Worm (Caenorhabditis elegans) whole organism, late embryonic: ENCODE measurements around the gene nlp-58.

Source experiments
- ceh-22 ChIP-seq: sonication (generic microtip); optimal IDR thresholded peaks from 2 replicates; lab custom pipeline; 2017; ENCODE audit warnings: missing biosample characterization, missing genetic modification characterization
- fkh-10 ChIP-seq: fragments of 150-350 bp; optimal IDR thresholded peaks from 2 replicates; lab custom pipeline; 2014; ENCODE audit warnings: missing biosample characterization, missing genetic modification reagents, missing genetic modification characterization
- pha-4 ChIP-seq: fragments of 150-350 bp; optimal IDR thresholded peaks from 2 replicates; lab custom pipeline; 2018; ENCODE audit warnings: missing biosample characterization, missing genetic modification reagents, missing genetic modification characterization

DNA sequence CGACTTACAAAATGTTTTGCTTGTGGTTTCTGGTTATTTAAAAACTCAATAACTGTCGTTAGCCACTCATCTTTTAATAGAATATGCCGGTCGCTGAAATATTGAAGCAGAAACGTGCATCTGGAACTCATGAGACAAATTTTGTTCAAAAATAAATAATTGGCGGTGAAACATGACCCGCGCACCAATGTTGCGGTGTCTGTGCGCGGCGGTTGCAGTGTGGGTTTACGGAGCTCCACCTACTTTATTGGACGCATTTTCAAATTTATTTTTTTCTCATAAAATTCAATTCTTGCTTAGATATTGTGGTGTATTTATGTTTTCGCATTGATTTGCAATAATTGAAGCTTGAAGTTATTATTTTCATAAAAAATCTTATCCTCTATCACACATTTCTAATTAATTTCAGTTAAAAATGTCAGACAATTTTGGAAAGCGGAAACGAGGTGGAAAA is 18.1 kb downstream of the nlp-58 start, which contains the start of the genes rmh-2 and suds-3:
- no peak for TF ChIP-seq ceh-22 (tag; lab: Kevin White, UChicago)
- TF ChIP-seq pha-4: no peak
- TF ChIP-seq fkh-10: no peak
